Worm (Caenorhabditis elegans) whole organism, young adult: ENCODE data around the gene T05B9.1.

Experiments
- B0261.1 ChIP-seq: sonication (generic microtip); optimal IDR thresholded peaks from 2 replicates; lab custom pipeline; 2016; ENCODE audit warnings: mild to moderate bottlenecking, missing genetic modification characterization, moderate library complexity, missing compliant biosample characterization
- D2030.7 ChIP-seq: fragments of 200-800 bp; sonication (Bioruptor generic); IDR thresholded peaks from 2 replicates; pipeline ENCODE4 v1.3.6; 2022; ENCODE audit warnings: missing genetic modification reagents, missing genetic modification characterization, missing compliant biosample characterization
- F23B12.7 ChIP-seq: sonication (generic microtip); optimal IDR thresholded peaks from 2 replicates; lab custom pipeline; 2017; ENCODE audit warnings: missing genetic modification characterization, mild to moderate bottlenecking, missing compliant biosample characterization, antibody characterized with exemption, moderate library complexity; ENCODE audit not compliant: insufficient read depth
- F33H1.4 ChIP-seq: fragments of 200-800 bp; sonication (Bioruptor generic); IDR thresholded peaks from 2 replicates; pipeline ENCODE4 v1.3.6; 2022; ENCODE audit warnings: missing genetic modification reagents, missing genetic modification characterization, missing compliant biosample characterization
- K11D2.4 ChIP-seq: fragments of 200-800 bp; sonication (Bioruptor generic); IDR thresholded peaks from 2 replicates; pipeline ENCODE4 v1.3.6; 2022; ENCODE audit warnings: missing genetic modification reagents, missing genetic modification characterization, missing compliant biosample characterization
- T26A5.8 ChIP-seq: sonication (generic microtip); optimal IDR thresholded peaks from 2 replicates; lab custom pipeline; 2016; ENCODE audit warnings: missing genetic modification characterization, missing compliant biosample characterization
- akir-1 ChIP-seq: fragments of 200-800 bp; sonication (Bioruptor generic); optimal IDR thresholded peaks from 2 replicates; lab custom pipeline; 2018; ENCODE audit warnings: mild to moderate bottlenecking, missing genetic modification characterization, moderate library complexity, missing compliant biosample characterization
- ama-1 ChIP-seq, 3 experiments: fragments of 150-350 bp in 1 of 3; sonication (generic microtip) in 2 of 3; optimal IDR thresholded peaks; 2 replicates each; lab custom pipeline; 2014 to 2018; ENCODE audit warnings: missing biosample characterization in 2 of 3, missing genetic modification characterization in 2 of 3, missing genetic modification reagents in 2 of 3
- atf-7 ChIP-seq: sonication (generic microtip); optimal IDR thresholded peaks from 2 replicates; lab custom pipeline; 2017; ENCODE audit warnings: mild to moderate bottlenecking, missing genetic modification characterization, missing compliant biosample characterization
- attf-6 ChIP-seq: fragments of 200-800 bp; sonication (Bioruptor generic); IDR thresholded peaks from 2 replicates; pipeline ENCODE4 v1.3.6; 2022; ENCODE audit warnings: missing genetic modification reagents, missing genetic modification characterization, missing compliant biosample characterization
- cebp-1 ChIP-seq, 2 experiments: fragments of 200-800 bp in 1 of 2; sonication (Bioruptor generic) in 1 of 2; sonication (generic microtip) in 1 of 2; IDR thresholded peaks in 1 of 2; optimal IDR thresholded peaks in 1 of 2; 2 replicates each; pipeline versions ENCODE4 v1.3.6 to Lab custom; 2017 to 2022; ENCODE audit warnings: missing compliant biosample characterization in 2 of 2, missing genetic modification characterization in 2 of 2, mild to moderate bottlenecking in 1 of 2, missing genetic modification reagents in 1 of 2, moderate library complexity in 1 of 2
- cebp-2 ChIP-seq: fragments of 200-800 bp; sonication (Bioruptor generic); IDR thresholded peaks from 2 replicates; pipeline ENCODE4 v1.3.6; 2022; ENCODE audit warnings: missing genetic modification characterization, missing compliant biosample characterization
- ceh-40 ChIP-seq: fragments of 200-800 bp; sonication (Bioruptor generic); IDR thresholded peaks from 2 replicates; pipeline ENCODE4 v1.3.6; 2022; ENCODE audit warnings: missing genetic modification characterization, missing compliant biosample characterization
- egl-18 ChIP-seq: fragments of 200-800 bp; sonication (Bioruptor generic); IDR thresholded peaks from 2 replicates; pipeline ENCODE4 v1.3.6; 2022; ENCODE audit warnings: missing genetic modification reagents, missing genetic modification characterization, missing compliant biosample characterization
- fkh-3 ChIP-seq: sonication (generic microtip); optimal IDR thresholded peaks from 2 replicates; lab custom pipeline; 2016; ENCODE audit warnings: mild to moderate bottlenecking, missing genetic modification characterization, missing compliant biosample characterization
- him-1 ChIP-seq: sonication (generic microtip); optimal IDR thresholded peaks from 2 replicates; lab custom pipeline; 2016; ENCODE audit warnings: missing genotype, missing genetic modification reagents, missing genetic modification characterization, missing compliant biosample characterization
- hmg-20 ChIP-seq: fragments of 200-800 bp; sonication (Bioruptor generic); IDR thresholded peaks from 2 replicates; pipeline ENCODE4 v1.3.6; 2022; ENCODE audit warnings: missing genetic modification reagents, missing genetic modification characterization, missing compliant biosample characterization
- hrde-1 ChIP-seq: sonication (generic microtip); optimal IDR thresholded peaks from 2 replicates; lab custom pipeline; 2016; ENCODE audit warnings: missing genetic modification characterization, mild to moderate bottlenecking, missing compliant biosample characterization, moderate library complexity, missing genotype, missing genetic modification reagents, borderline replicate concordance
- hsf-1 ChIP-seq: fragments of 200-800 bp; sonication (Bioruptor generic); IDR thresholded peaks from 2 replicates; pipeline ENCODE4 v1.3.6; 2022; ENCODE audit warnings: missing genetic modification reagents, missing genetic modification characterization, missing compliant biosample characterization
- lin-35 ChIP-seq, 3 experiments: fragments of 150-350 bp in 2 of 3; sonication (generic microtip) in 1 of 3; optimal IDR thresholded peaks; 2 replicates each; lab custom pipeline; 2014 to 2018; ENCODE audit warnings: missing biosample characterization in 3 of 3, missing genetic modification characterization in 3 of 3, missing genetic modification reagents in 3 of 3
- lin-40 ChIP-seq: sonication (generic microtip); optimal IDR thresholded peaks from 2 replicates; lab custom pipeline; 2016; ENCODE audit warnings: missing genetic modification characterization, mild to moderate bottlenecking, missing compliant biosample characterization, missing genotype, missing genetic modification reagents
- mes-4 ChIP-seq: sonication (generic microtip); optimal IDR thresholded peaks from 2 replicates; lab custom pipeline; 2016; ENCODE audit warnings: missing genotype, missing genetic modification characterization, missing compliant biosample characterization
- nfya-1 ChIP-seq: sonication (generic microtip); optimal IDR thresholded peaks from 2 replicates; lab custom pipeline; 2017; ENCODE audit warnings: antibody characterized with exemption, missing compliant biosample characterization, missing genetic modification characterization, borderline replicate concordance; ENCODE audit not compliant: insufficient read depth
- nfyb-1 ChIP-seq: fragments of 200-800 bp; sonication (Bioruptor generic); IDR thresholded peaks from 2 replicates; pipeline ENCODE4 v1.3.6; 2022; ENCODE audit warnings: missing genetic modification reagents, missing genetic modification characterization, missing compliant biosample characterization
- nhr-27 ChIP-seq: fragments of 200-800 bp; sonication (Bioruptor generic); optimal IDR thresholded peaks from 2 replicates; lab custom pipeline; 2018; ENCODE audit warnings: mild to moderate bottlenecking, missing genetic modification characterization, moderate library complexity, missing compliant biosample characterization
- nhr-80 ChIP-seq: sonication (generic microtip); optimal IDR thresholded peaks from 2 replicates; lab custom pipeline; 2016; ENCODE audit warnings: missing genetic modification characterization, missing compliant biosample characterization
- nhr-90 ChIP-seq: sonication (generic microtip); optimal IDR thresholded peaks from 2 replicates; lab custom pipeline; 2016; ENCODE audit warnings: missing genotype, mild to moderate bottlenecking, missing genetic modification characterization, missing compliant biosample characterization
- pha-4 ChIP-seq: fragments of 150-350 bp; sonication (generic microtip); optimal IDR thresholded peaks from 2 replicates; lab custom pipeline; 2014; ENCODE audit warnings: missing biosample characterization, missing genetic modification reagents, missing genetic modification characterization
- rec-8 ChIP-seq, 2 experiments: sonication (generic microtip); optimal IDR thresholded peaks; 2 replicates each; lab custom pipeline; 2016; ENCODE audit warnings: mild to moderate bottlenecking in 2 of 2, missing genetic modification characterization in 2 of 2, missing genetic modification reagents in 2 of 2, missing genotype in 2 of 2, missing biosample characterization in 1 of 2, missing compliant biosample characterization in 1 of 2, moderate library complexity in 1 of 2
- snpc-3.4 ChIP-seq: sonication (generic microtip); optimal IDR thresholded peaks from 2 replicates; lab custom pipeline; 2017; ENCODE audit warnings: missing genetic modification characterization, mild to moderate bottlenecking, missing compliant biosample characterization, antibody characterized with exemption, moderate library complexity, missing genotype, missing genetic modification reagents
- unc-130 ChIP-seq: sonication (generic microtip); optimal IDR thresholded peaks from 2 replicates; lab custom pipeline; 2016; ENCODE audit warnings: missing genetic modification reagents, missing genetic modification characterization, missing compliant biosample characterization
- ztf-18 ChIP-seq: sonication (generic microtip); optimal IDR thresholded peaks from 2 replicates; lab custom pipeline; 2016; ENCODE audit warnings: missing genotype, mild to moderate bottlenecking, missing genetic modification characterization, missing compliant biosample characterization

The T05B9.1 gene

DNA sequence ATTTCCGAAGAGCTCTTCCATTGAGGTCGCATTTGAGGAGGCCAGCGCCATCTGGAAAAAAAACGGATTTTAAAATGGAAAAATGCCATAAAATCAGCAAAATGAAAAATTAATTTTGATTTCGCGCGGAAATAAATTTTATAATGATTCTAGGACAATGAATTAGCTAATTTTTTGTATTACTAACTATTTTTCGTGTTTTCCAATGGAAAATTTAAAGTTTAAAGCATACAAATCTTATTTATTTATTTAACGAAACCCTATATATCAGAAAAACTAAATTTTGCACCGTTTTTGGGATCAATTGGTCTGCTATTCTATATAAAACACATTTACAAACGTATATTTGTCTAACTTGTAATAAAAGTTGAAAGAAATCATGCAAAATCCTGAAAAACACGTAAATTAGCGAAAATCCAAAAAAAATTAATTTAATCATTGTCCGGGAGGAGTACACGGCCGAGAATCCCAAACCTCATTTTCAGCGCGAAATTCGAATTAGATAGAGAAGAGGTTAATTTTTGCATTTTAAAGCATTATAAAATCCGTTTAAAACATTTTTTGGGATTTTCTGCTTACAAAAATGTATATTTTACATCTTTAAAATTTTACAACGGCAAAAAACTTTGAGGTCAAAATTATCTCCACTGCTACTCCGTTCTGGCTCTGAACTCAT, 29.3 kb upstream of the T05B9.1 start, which contains the start of gene C47G2.3 (continued):
- TF ChIP-seq ztf-18 (peak; percentile 20), ceh-40 (GFP tag; lab: Robert Waterston, UW) (no peak), akir-1 (no peak), pha-4 (tag; lab: Kevin White, UChicago) (no peak), unc-130 (GFP tag; lab: Kevin White, UChicago) (peak; percentile 72), snpc-3.4 (tag; lab: Kevin White, UChicago) (peak; percentile 70), cebp-2 (no peak), lin-35 (GFP tag; optimal IDR thresholded peaks at IDR 0.05; lab: Kevin White, UChicago) (peak in 1 of 3 experiments; percentile 78), D2030.7 (GFP tag; lab: Robert Waterston, UW) (peak; percentile 56), egl-18 (GFP tag; lab: Robert Waterston, UW) (no peak), lin-40 (tag; lab: Kevin White, UChicago) (no peak), attf-6 (no peak), ama-1 (optimal IDR thresholded peaks at IDR 0.05; lab: Kevin White, UChicago) (no peak), ama-1 (GFP tag; optimal IDR thresholded peaks at IDR 0.05; lab: Kevin White, UChicago) (peak in 1 of 2 experiments; percentile 6), F33H1.4 (GFP tag; lab: Robert Waterston, UW) (peak; percentile 43; the same call in 1 of the 2 replicates), nfyb-1 (GFP tag; lab: Robert Waterston, UW) (no peak), nfya-1 (tag; lab: Kevin White, UChicago) (no peak)

ce11 chrII:11288148-11288547, 27.2 kb upstream of the T05B9.1 start:
- TF ChIP-seq fkh-3 (no peak), cebp-1 (GFP tag; IDR thresholded peaks at IDR 0.05; lab: Robert Waterston, UW) (no peak), cebp-1 (tag; optimal IDR thresholded peaks at IDR 0.05; lab: Kevin White, UChicago) (no peak), F23B12.7 (tag; lab: Kevin White, UChicago) (no peak), him-1 (no peak), T26A5.8 (tag; lab: Kevin White, UChicago) (no peak), hmg-20 (no peak), hrde-1 (tag; lab: Kevin White, UChicago) (no peak), nhr-27 (tag; lab: Kevin White, UChicago) (no peak), rec-8 (tag; optimal IDR thresholded peaks at IDR 0.05; lab: Kevin White, UChicago) (no peak), B0261.1 (tag; lab: Kevin White, UChicago) (no peak), akir-1 (no peak), K11D2.4 (GFP tag; lab: Robert Waterston, UW) (no peak)

ce11 chrII:11286445-11286844, 25.5 kb upstream of the T05B9.1 start:
- no peak for TF ChIP-seq nhr-90 (tag; lab: Kevin White, UChicago)
- TF ChIP-seq nhr-80 (tag; lab: Kevin White, UChicago), result no peak
- TF ChIP-seq K11D2.4 (GFP tag; lab: Robert Waterston, UW), result no peak
- no peak for TF ChIP-seq atf-7
- no peak for TF ChIP-seq mes-4
- TF ChIP-seq, all 124 proteins: peak for 0

- no peak for TF ChIP-seq hsf-1 (GFP tag; lab: Robert Waterston, UW)
- peak; percentile 17 for TF ChIP-seq nhr-80 (tag; lab: Kevin White, UChicago)
- TF ChIP-seq, all 124 proteins: peak for 1
These were observed 24.4 kb upstream of the T05B9.1 start for ce11 chrII:11285282-11285933.
